Fruit fly (Drosophila melanogaster) whole organism, embryonic: ENCODE data around the gene CG5639.

Experiments
- BtbVII ChIP-seq: fragments of 200-800 bp; sonication (Bioruptor generic); optimal IDR thresholded peaks from 3 replicates; lab custom pipeline; 2017; ENCODE audit warnings: missing biosample characterization, mild to moderate bottlenecking, missing genetic modification characterization
- CG9876 ChIP-seq: fragments of 200-800 bp; sonication (Bioruptor generic); optimal IDR thresholded peaks from 2 replicates; lab custom pipeline; 2016; ENCODE audit warnings: missing biosample characterization, missing genetic modification characterization
- Eip74EF ChIP-seq, 2 experiments: fragments of 200-800 bp in 1 of 2; fragments of >200 bp in 1 of 2; sonication (Bioruptor generic) in 1 of 2; optimal IDR thresholded peaks; 2 replicates each; lab custom pipeline; 2017 to 2019; ENCODE audit warnings: missing biosample characterization in 2 of 2, missing genetic modification characterization in 2 of 2, mild to moderate bottlenecking in 1 of 2, moderate library complexity in 1 of 2
- Lpt ChIP-seq: fragments of >200 bp; optimal IDR thresholded peaks from 2 replicates; lab custom pipeline; 2018; ENCODE audit warnings: missing biosample characterization, missing genetic modification characterization
- NC2α ChIP-seq: fragments of 200-800 bp; sonication (Bioruptor generic); optimal IDR thresholded peaks from 2 replicates; lab custom pipeline; 2016; ENCODE audit warnings: missing biosample characterization, missing genetic modification characterization
- ac ChIP-seq: fragments of 200-800 bp; sonication (Bioruptor generic); optimal IDR thresholded peaks from 3 replicates; lab custom pipeline; 2017; ENCODE audit warnings: missing biosample characterization, mild to moderate bottlenecking, missing genetic modification characterization
- ap ChIP-seq: fragments of 200-800 bp; sonication (Bioruptor generic); IDR thresholded peaks from 2 replicates; pipeline ENCODE4 v1.3.6; 2022; ENCODE audit warnings: missing biosample characterization, missing genetic modification characterization
- fu2 ChIP-seq: fragments of 200-800 bp; sonication (Bioruptor generic); optimal IDR thresholded peaks from 2 replicates; lab custom pipeline; 2016; ENCODE audit warnings: missing biosample characterization, missing genetic modification characterization
- tap ChIP-seq: fragments of 200-800 bp; optimal IDR thresholded peaks from 3 replicates; lab custom pipeline; 2019; ENCODE audit warnings: missing biosample characterization, mild to moderate bottlenecking, missing genetic modification characterization, moderate library complexity
- toy ChIP-seq: fragments of 200-800 bp; sonication (Bioruptor generic); IDR thresholded peaks from 2 replicates; pipeline ENCODE4 v1.3.6; 2022; ENCODE audit warnings: missing biosample characterization, missing genetic modification characterization

- TF ChIP-seq BtbVII (GFP tag; lab: Kevin White, UChicago): no peak
- TF ChIP-seq Lpt: no peak
- no peak for TF ChIP-seq ap (GFP tag; lab: Robert Waterston, UW)
- TF ChIP-seq fu2 (GFP tag; lab: Kevin White, UChicago): no peak
- no peak for TF ChIP-seq ac
- TF ChIP-seq NC2α (GFP tag; lab: Kevin White, UChicago): no peak
- no peak for TF ChIP-seq tap (tag; lab: Kevin White, UChicago)
- no peak for TF ChIP-seq toy (GFP tag; lab: Robert Waterston, UW)
- TF ChIP-seq Eip74EF (GFP tag; optimal IDR thresholded peaks at IDR 0.05; lab: Kevin White, UChicago): no peak
- no peak for TF ChIP-seq CG9876 (GFP tag; lab: Kevin White, UChicago)
Observed at dm6 chr3R:27545752-27546151, 50.2 kb downstream of the CG5639 start, which contains the start of gene Gr98d.
